Worm (Caenorhabditis elegans): ENCODE results near the gene sox-4.

The sox-4 gene

ce11 chrX:3488074-3488688 lies 20.6 kb downstream of the sox-4 start:
- TF ChIP-seq zip-8 (tag; optimal IDR thresholded peaks at IDR 0.05) = no peak
- no peak for TF ChIP-seq ham-2 (GFP tag; optimal IDR thresholded peaks at IDR 0.05)
- TF ChIP-seq unc-39 (tag; optimal IDR thresholded peaks at IDR 0.05) = no peak
- peak; percentile 88 for TF ChIP-seq unc-62 (GFP tag; optimal IDR thresholded peaks at IDR 0.05)
- TF ChIP-seq mab-5 (tag; optimal IDR thresholded peaks at IDR 0.05) = peak; percentile 2
- no peak for TF ChIP-seq ceh-43 (GFP tag; optimal IDR thresholded peaks at IDR 0.05)
- TF ChIP-seq unc-120 (tag; optimal IDR thresholded peaks at IDR 0.05; ENCODE audit: poor library complexity, severe bottlenecking) = peak; percentile 59
- TF ChIP-seq mep-1 (tag; optimal IDR thresholded peaks at IDR 0.05) = no peak
- TF ChIP-seq ces-1 (GFP tag; optimal IDR thresholded peaks at IDR 0.05) = no peak
- TF ChIP-seq ceh-39 (tag; optimal IDR thresholded peaks at IDR 0.05) = no peak
- no peak for TF ChIP-seq ztf-11 (tag; optimal IDR thresholded peaks at IDR 0.05)
- no peak for TF ChIP-seq drap-1 (GFP tag; optimal IDR thresholded peaks at IDR 0.05)
- peak; percentile 92 for TF ChIP-seq hlh-1 (tag; optimal IDR thresholded peaks at IDR 0.05)
- no peak for TF ChIP-seq elt-1 (tag; optimal IDR thresholded peaks at IDR 0.05; ENCODE audit: borderline replicate concordance, insufficient read depth)
- no peak for TF ChIP-seq M03D4.4 (tag; optimal IDR thresholded peaks at IDR 0.05)
- no peak for TF ChIP-seq cnd-1 (tag; optimal IDR thresholded peaks at IDR 0.05)

ce11 chrX:3479950-3480349 lies 28.9 kb downstream of the sox-4 start, which contains the start of gene wrt-6:
wrt-6 (plus strand) TSS chrX:3480250.
- no peak for TF ChIP-seq lin-32 (GFP tag; optimal IDR thresholded peaks at IDR 0.05)
- TF ChIP-seq zip-8 (tag; optimal IDR thresholded peaks at IDR 0.05) = no peak
- TF ChIP-seq mab-5 (tag; optimal IDR thresholded peaks at IDR 0.05) = no peak
- TF ChIP-seq ceh-39 (tag; optimal IDR thresholded peaks at IDR 0.05) = no peak
- no peak for TF ChIP-seq tbx-8 (GFP tag; optimal IDR thresholded peaks at IDR 0.05)
- no peak for TF ChIP-seq nhr-12 (tag; optimal IDR thresholded peaks at IDR 0.05)
- no peak for TF ChIP-seq flh-1 (GFP tag; optimal IDR thresholded peaks at IDR 0.05)
- TF ChIP-seq nhr-2 (tag; optimal IDR thresholded peaks at IDR 0.05) = no peak

- no peak for TF ChIP-seq unc-120 (tag; optimal IDR thresholded peaks at IDR 0.05; ENCODE audit: poor library complexity, severe bottlenecking)
- TF ChIP-seq nhr-2 (tag; optimal IDR thresholded peaks at IDR 0.05) = no peak
- no peak for TF ChIP-seq lsy-2 (tag; optimal IDR thresholded peaks at IDR 0.05)
- no peak for TF ChIP-seq bed-3 (GFP tag; optimal IDR thresholded peaks at IDR 0.05)
- TF ChIP-seq ceh-83 (GFP tag; optimal IDR thresholded peaks at IDR 0.05) = no peak
- no peak for TF ChIP-seq hlh-1 (tag; optimal IDR thresholded peaks at IDR 0.05)
- no peak for TF ChIP-seq ceh-43 (GFP tag; optimal IDR thresholded peaks at IDR 0.05)
- TF ChIP-seq unc-62 (GFP tag; optimal IDR thresholded peaks at IDR 0.05) = no peak
- TF ChIP-seq cnd-1 (tag; optimal IDR thresholded peaks at IDR 0.05) = no peak
- TF ChIP-seq zip-8 (tag; optimal IDR thresholded peaks at IDR 0.05) = no peak
- no peak for TF ChIP-seq ceh-39 (tag; optimal IDR thresholded peaks at IDR 0.05)
- no peak for TF ChIP-seq snpc-4 (tag; optimal IDR thresholded peaks at IDR 0.05)
- no peak for TF ChIP-seq mls-2 (tag; optimal IDR thresholded peaks at IDR 0.05)
- no peak for TF ChIP-seq nhr-76 (tag; optimal IDR thresholded peaks at IDR 0.05)
- TF ChIP-seq nhr-28 (tag; optimal IDR thresholded peaks at IDR 0.05) = no peak
- no peak for TF ChIP-seq M03D4.4 (tag; optimal IDR thresholded peaks at IDR 0.05)
- TF ChIP-seq nhr-237 (tag; optimal IDR thresholded peaks at IDR 0.05) = no peak
Measured at ce11 chrX:3473793-3474192, 35.0 kb downstream of the sox-4 start.

- TF ChIP-seq ces-1 (GFP tag; optimal IDR thresholded peaks at IDR 0.05) (no peak), M03D4.4 (tag; optimal IDR thresholded peaks at IDR 0.05) (peak; percentile 2), elt-1 (tag; optimal IDR thresholded peaks at IDR 0.05; ENCODE audit: borderline replicate concordance, insufficient read depth) (peak; percentile 57), pha-4 (tag; optimal IDR thresholded peaks at IDR 0.05) (peak; percentile 78), unc-39 (tag; optimal IDR thresholded peaks at IDR 0.05) (no peak), ceh-43 (GFP tag; optimal IDR thresholded peaks at IDR 0.05) (peak; percentile 21), mab-5 (tag; optimal IDR thresholded peaks at IDR 0.05) (no peak), cnd-1 (tag; optimal IDR thresholded peaks at IDR 0.05) (peak; percentile 68), lsy-2 (tag; optimal IDR thresholded peaks at IDR 0.05) (peak; percentile 31), unc-62 (GFP tag; optimal IDR thresholded peaks at IDR 0.05) (no peak), blmp-1 (tag; optimal IDR thresholded peaks at IDR 0.05) (no peak), nhr-28 (tag; optimal IDR thresholded peaks at IDR 0.05) (no peak), drap-1 (GFP tag; optimal IDR thresholded peaks at IDR 0.05) (peak; percentile 49), mls-2 (tag; optimal IDR thresholded peaks at IDR 0.05) (no peak), hlh-1 (tag; optimal IDR thresholded peaks at IDR 0.05) (peak; percentile 42), lin-13 (tag; optimal IDR thresholded peaks at IDR 0.05) (peak; percentile 44), nhr-2 (tag; optimal IDR thresholded peaks at IDR 0.05) (peak; percentile 91), ztf-11 (tag; optimal IDR thresholded peaks at IDR 0.05) (peak; percentile 38), ham-2 (GFP tag; optimal IDR thresholded peaks at IDR 0.05) (peak; percentile 94), zip-8 (tag; optimal IDR thresholded peaks at IDR 0.05) (no peak), mep-1 (tag; optimal IDR thresholded peaks at IDR 0.05) (peak; percentile 28), unc-120 (tag; optimal IDR thresholded peaks at IDR 0.05; ENCODE audit: poor library complexity, severe bottlenecking) (peak; percentile 57), sptf-1 (tag; optimal IDR thresholded peaks at IDR 0.05) (peak; percentile 65)
Measured at ce11 chrX:3472226-3472625, 36.6 kb downstream of the sox-4 start.
